Worm (Caenorhabditis elegans): ENCODE data around the gene seb-3.
A peak's percentile ranks its signal among the peaks of the same experiment; 100 is the strongest.

ce11 chrX:15070137-15070536 lies 44.0 kb downstream of the seb-3 start:
- no peak for TF ChIP-seq C06A6.2 (GFP tag; conservative IDR thresholded peaks at IDR 0.05)
- TF ChIP-seq snpc-4 (GFP tag; optimal IDR thresholded peaks at IDR 0.05), result peak; percentile 51
- TF ChIP-seq snpc-4 (tag; optimal IDR thresholded peaks at IDR 0.05), result peak in 3 of 4 experiments; percentile 50 to 88 (median 82)
- no peak for TF ChIP-seq F33H1.4 (GFP tag; IDR thresholded peaks at IDR 0.05)
- TF ChIP-seq lin-54 (GFP tag; optimal IDR thresholded peaks at IDR 0.05), result no peak

Measured in whole organism, young adult.